Fruit fly (Drosophila melanogaster) ovary, adult (tissue): ENCODE results near the gene CG33333.

ENCODE experiments used
- CG17801 ChIP-seq: fragments of 200-800 bp; optimal IDR thresholded peaks from 2 replicates; lab custom pipeline; 2019; ENCODE audit warnings: missing biosample characterization, mild to moderate bottlenecking, missing genetic modification characterization, moderate library complexity; ENCODE audit not compliant: partially characterized antibody

CG33333 gene

DNA sequence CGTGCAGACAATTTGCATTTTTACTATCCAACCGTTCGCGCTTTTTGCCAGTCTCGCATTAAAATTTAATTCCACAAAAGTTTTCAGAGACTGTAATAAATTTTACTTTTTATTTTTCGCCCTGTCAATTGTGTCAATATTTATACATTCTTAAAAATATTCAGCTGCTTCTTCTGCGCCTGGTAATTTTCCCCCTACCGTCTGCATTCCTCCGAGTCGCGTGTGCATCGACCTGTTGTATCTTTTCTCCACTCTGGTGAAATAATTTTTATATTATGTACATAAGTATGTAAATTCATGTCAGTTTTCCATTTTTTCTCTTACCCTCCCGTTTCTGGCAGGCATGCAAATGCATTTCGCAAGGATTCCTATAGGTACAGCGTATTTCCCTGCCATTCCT, 14.1 kb upstream of the CG33333 start, which contains the start of gene CG34279:
Gene CG34279 (minus strand): TSS at position 101 of the 400 bp plus-strand sequence.
- no peak for TF ChIP-seq CG17801 (GFP tag; lab: Kevin White, UChicago)

DNA sequence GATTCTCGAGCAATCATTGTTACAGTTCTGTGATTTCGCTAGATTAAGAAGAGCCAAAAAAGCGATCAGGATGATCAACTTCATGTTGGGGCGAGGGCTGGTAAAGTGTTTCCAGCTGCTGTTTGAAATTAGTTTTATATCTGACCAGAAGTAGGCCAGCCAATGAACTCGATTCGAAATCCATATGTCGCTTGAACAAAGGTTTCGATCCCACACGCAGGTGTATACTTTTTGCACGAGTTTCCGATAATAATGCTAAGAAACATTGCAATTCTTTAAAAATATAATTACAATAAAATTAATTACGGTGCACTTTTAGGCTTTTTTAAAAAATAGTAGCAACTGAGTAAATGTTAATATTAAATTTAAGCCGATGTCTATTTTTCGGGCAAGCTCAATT, 13.6 kb upstream of the CG33333 start, which contains the start of gene CG34280:
Gene CG34280 (minus strand): TSS at position 101 of the 400 bp plus-strand sequence.
- no peak for TF ChIP-seq CG17801 (GFP tag; lab: Kevin White, UChicago)

DNA sequence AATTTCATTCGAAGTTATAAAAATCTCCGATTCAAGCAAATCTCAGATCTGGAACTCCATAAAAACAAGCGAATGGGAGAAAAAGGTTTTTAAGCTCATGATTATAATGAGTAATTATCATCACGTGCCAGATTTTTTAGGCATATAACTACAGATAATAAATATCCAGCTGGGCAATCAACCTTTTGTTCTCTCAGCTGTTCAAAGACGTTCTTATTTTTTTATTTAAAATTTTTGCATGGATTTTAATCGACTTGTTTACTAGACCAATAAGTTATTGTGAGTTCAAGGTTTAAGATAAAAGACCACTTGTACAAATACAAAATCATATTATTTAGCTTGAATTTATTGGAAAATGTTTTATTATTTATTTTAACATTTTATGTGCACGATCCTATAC, 13.1 kb upstream of the CG33333 start:
- TF ChIP-seq CG17801 (GFP tag; lab: Kevin White, UChicago), result no peak

DNA sequence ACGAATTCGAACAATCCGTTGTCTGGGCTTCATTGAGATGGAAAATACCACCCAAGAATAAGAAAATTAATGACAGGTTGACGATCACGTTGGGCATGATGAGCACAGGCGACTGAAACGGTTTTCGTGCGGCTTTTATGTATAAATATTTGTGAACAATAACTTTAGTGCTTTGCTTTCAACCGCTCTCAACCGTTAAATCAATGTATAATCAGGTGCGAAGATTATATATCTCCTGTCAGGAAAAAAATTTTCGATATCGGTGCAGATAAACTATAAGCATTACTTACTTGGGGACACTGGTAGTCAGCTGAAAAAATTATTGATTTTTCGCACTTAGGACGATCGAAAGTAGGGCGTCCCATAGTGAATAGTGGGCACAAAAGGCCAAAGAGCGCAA, 12.3 kb upstream of the CG33333 start, which contains the start of gene CG42823:
Gene CG42823 (minus strand): TSS at position 101 of the 400 bp plus-strand sequence.
- TF ChIP-seq CG17801 (GFP tag; lab: Kevin White, UChicago), result no peak

DNA sequence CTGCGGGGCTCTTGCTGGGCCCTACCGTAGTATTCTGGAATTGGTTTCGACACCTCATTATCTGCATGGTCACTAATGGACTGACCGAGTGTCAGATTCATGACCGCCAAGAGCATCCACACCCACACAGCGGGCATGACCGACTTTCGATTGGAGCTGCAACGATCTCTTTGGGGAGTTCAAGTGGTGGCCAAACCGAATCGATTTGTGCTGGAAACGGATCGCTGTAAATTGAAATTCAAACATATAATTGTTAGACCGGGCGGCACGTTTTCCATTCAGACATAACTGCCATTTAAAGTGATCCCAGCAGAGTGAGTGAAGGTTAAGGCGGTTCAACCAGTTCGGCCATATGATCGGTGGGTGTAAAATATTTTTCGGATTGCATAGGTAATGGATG, 10.9 kb upstream of the CG33333 start, which contains the start of the genes CG42824 and CG42798:
Gene CG42824 (minus strand): TSS at position 101 of the 400 bp plus-strand sequence.
Gene CG42798 (plus strand): TSS at position 268 of the 400 bp plus-strand sequence.
- TF ChIP-seq CG17801 (GFP tag; lab: Kevin White, UChicago), result no peak

DNA sequence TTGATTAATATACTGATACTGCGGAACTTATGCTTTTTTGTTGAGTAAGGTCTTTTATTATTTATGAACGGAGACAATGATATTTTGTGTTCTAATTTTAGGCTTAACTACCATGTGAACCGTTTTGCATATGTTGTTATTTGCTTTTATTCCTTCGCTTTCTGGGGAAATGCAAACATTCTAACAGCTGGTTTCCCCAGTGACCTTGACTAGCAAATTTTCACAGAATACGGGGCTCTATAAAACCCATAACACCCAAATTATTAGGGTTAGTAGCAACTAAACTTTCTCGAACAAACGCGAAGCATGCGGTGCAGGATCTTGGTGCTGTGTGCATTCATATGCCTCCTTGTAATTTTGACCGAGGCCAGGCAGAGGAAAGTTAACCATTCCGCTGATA, 9.7 kb upstream of the CG33333 start, which contains the start of gene CG17283:
Gene CG17283 (plus strand): TSS at position 301 of the 400 bp plus-strand sequence.
- no peak for TF ChIP-seq CG17801 (GFP tag; lab: Kevin White, UChicago)

DNA sequence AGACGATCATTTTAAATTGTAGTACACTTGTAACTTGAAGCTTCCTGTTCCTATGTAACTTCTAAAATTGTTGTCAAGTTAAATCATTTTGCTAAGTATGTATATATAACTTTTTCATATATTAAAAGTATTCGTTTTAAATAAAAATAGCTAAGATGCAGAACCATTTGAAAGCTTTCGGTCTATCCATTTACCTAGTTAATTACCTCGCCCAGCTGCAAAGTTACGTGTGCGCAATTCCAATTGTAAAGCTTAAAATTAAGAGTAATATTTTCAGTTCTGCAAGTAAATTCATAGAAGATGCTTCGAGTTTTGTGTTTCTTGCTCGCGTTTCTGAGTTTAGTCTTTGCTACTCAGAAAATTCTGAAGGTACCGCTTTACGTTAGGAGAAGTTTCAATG, 7.9 kb upstream of the CG33333 start, which contains the start of gene CG5860:
Gene CG5860 (plus strand): TSS at position 301 of the 400 bp plus-strand sequence.
- TF ChIP-seq CG17801 (GFP tag; lab: Kevin White, UChicago), result no peak

DNA sequence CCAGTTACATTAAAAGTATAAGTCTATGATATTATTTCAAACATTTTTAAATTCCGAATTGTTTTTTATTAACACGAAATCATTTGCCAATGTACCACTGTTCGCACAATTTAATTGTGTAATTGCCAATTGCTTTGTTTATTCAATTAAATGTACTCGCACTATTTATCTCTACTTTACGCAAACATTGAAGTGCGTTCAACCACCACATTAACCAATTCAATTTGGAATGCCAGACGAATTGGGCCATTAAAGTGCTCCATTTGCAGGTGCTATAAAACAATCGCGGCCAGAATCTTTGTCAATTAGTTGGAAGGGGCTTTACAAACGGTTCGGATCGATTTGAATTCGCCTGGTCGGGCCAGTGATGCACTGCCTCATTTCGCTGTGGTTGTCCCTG, 6.5 kb upstream of the CG33333 start, which contains the start of gene CG5863:
Gene CG5863 (plus strand): TSS at position 301 of the 400 bp plus-strand sequence.
- TF ChIP-seq CG17801 (GFP tag; lab: Kevin White, UChicago), result no peak

DNA sequence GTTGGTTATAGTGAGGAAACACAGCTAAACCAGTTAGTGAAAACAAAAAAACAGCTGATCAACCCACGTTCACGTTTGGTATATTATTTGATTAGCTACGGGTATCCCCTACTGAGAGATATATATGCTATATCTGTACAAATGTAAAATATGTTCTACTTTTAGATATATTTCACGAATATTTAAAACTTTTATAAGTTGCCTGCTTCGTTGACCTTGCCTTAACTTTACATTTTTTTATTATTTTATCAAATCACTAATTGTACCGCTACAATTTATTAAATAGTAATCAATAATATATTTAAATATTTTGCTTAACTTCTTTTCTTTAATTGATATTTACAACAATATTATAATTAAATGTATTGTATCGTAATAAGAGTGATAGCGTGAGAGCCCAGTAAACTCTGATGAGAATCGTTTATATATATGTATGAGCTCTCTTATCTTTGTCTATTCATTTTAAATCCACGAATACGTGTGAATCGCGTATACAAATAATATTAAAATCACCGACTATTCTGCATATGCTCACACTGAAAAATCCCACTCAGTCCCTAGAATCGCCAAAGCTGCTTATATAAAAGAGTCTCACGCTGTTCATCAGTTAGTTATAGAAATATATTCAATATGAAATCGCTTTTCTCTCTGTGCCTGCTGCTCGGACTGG, 4.7 kb upstream of the CG33333 start, which contains the start of gene CG42821:
Gene CG42821 (plus strand): TSS at position 620 of the 670 bp plus-strand sequence.
- TF ChIP-seq CG17801 (GFP tag; lab: Kevin White, UChicago), result no peak

DNA sequence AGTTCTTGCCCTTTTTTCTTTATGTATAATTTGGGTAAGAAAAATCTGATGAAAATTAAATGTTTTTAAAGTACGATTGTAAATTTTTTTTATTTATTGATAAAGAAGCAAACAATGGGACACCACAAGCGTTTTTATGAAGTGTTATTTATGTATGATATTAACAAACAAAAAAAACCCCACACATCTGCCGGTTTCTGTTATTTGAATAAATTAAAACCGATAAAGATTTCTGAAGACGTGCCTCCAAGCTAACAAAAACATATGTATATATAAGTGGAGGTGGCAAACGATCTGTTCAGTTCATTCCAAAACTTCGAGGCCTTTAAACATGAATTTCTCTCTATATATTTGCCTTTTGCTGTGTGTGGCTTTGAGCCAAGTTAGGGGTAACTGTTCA, 3.7 kb upstream of the CG33333 start, which contains the start of gene CG42822:
Gene CG42822 (plus strand): TSS at position 301 of the 400 bp plus-strand sequence.
- no peak for TF ChIP-seq CG17801 (GFP tag; lab: Kevin White, UChicago)

DNA sequence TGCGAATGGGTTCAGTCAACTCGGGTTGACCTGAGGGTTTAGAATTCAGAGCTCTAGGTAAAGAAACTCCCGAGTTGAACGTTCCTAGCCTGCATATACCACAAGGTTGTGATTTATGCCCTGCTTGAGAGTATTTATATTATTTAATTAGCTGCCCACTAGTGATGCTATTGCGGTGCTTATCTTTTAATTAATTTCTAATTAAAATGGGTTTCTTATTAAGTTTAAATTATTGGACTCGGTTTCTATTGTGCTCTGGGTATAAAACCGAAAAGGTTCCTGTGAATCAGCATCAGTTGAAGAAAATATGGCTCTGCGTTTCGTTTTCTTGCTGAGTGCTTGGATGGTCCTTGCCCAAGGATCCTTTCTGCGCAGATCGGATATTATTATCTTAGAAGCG, 1.8 kb upstream of the CG33333 start, which contains the start of gene CG5866:
Gene CG5866 (plus strand): TSS at position 301 of the 400 bp plus-strand sequence.
- no peak for TF ChIP-seq CG17801 (GFP tag; lab: Kevin White, UChicago)

DNA sequence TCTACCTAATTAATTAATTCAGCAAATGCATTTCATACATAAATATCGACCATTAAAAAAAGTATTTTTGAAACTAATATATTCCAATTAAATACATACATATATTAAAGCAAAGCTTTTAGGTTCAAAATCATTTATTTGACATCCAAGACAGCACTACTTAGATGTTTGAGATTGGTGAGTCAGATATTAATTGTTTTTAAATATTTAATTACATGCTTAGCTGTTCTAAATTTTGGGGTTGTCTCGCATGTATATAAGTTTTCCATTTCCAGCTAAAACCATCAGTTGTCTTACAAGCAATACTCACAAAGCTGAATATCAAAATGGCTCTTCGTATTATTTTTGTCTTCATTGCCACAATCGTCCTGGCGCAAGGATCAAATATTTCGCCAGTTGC, 1.2 kb downstream of the CG33333 start, which contains the start of gene CG42834:
Gene CG42834 (plus strand): TSS at position 301 of the 400 bp plus-strand sequence.
- TF ChIP-seq CG17801 (GFP tag; lab: Kevin White, UChicago), result no peak

DNA sequence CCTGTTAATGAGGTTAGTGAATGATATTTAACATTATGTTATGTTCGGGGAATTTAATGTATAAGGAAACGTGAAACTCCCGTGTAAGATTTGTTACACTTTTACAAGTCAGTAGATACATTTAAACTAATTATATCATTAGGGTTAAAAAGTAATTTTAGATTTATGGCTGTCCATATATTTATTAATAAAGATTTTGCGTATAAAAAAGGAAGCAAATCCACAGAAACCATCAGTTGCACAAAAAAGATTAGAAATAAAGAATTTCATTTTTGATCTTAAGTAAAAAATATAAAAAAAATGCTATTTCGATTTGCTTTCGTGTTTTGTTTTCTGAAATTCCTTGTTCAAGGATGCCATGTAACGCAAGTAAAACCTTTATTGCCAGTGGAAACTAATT, 3.1 kb downstream of the CG33333 start, which contains the start of gene CG42835:
Gene CG42835 (plus strand): TSS at position 301 of the 400 bp plus-strand sequence.
- TF ChIP-seq CG17801 (GFP tag; lab: Kevin White, UChicago), result no peak

DNA sequence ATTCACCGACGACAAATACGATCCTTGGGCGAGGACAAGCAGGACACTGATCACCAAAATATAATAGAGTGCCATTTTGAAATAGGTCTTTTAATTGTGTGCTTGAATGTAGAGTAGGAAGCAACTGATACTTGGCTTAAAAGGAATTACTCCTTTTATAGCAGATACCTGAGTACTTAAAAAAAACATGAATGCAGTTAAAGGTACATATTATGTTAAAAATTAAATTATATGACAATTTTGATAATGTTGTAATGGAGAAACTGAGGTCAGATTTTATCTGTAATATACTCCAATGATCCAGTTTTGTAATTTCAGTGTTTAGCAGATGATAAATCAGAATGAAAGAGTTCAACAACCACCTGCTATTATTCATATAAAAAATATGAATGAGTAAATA, 4.8 kb downstream of the CG33333 start, which contains the start of gene CG14332:
Gene CG14332 (minus strand): TSS at position 101 of the 400 bp plus-strand sequence.
- TF ChIP-seq CG17801 (GFP tag; lab: Kevin White, UChicago), result no peak

DNA sequence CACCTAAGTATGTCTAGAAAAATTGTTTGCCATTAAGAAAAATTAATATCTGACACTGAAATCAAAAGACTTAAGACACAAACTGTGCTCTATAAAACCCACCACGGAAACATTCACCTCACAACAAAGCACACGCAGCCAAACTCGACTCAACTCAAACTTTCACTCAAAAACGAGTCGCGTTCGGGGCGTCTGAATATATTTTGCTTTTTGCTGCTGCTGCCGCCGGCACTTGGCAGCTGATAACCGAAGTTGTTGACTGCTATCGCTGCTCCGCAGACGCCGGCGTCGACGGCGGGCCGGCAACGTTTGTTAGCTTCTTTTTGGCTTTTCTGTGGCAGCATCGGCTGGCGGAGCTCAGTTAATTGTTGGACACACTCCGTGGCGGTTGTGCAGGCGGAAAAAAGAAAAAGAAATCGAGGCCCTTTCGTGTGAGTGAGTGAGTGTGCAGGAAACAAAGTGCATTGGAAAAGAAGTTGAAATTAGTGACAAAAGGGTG, 8.2 kb downstream of the CG33333 start, which contains the start of gene cysu:
Gene cysu (plus strand): TSS at position 352 of the 499 bp plus-strand sequence.
- no peak for TF ChIP-seq CG17801 (GFP tag; lab: Kevin White, UChicago)
